Worm (Caenorhabditis elegans): Measurements from ENCODE around the gene col-184.

DNA sequence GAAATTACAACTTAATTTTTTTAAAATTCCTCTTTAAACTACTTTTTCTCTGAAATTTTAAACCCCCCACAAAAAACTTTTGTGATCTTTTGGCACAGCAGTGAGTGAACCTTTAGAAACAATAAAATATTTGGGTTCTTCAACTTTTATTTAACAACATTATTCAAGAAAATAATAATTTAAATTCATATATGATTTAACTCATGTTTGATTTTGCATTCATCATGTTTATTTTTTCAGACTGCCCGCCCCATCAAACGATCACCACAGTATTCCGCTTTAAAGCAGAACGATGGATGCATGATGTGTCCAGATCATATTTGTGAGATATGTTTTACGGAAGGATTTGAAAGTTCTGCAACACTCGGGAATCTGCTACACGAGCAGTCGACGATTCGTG lies 22.8 kb upstream of the col-184 start, which contains the start of gene set-8:
- TF ChIP-seq sptf-1 (tag; optimal IDR thresholded peaks at IDR 0.05) (no peak), pha-4 (tag; optimal IDR thresholded peaks at IDR 0.05) (no peak), ceh-39 (tag; optimal IDR thresholded peaks at IDR 0.05) (no peak), mab-5 (tag; optimal IDR thresholded peaks at IDR 0.05) (no peak), blmp-1 (tag; optimal IDR thresholded peaks at IDR 0.05) (no peak), unc-39 (tag; optimal IDR thresholded peaks at IDR 0.05) (no peak), elt-1 (tag; optimal IDR thresholded peaks at IDR 0.05; ENCODE audit: borderline replicate concordance, insufficient read depth) (no peak), ham-2 (GFP tag; optimal IDR thresholded peaks at IDR 0.05) (no peak), nhr-237 (tag; optimal IDR thresholded peaks at IDR 0.05) (no peak), nhr-28 (tag; optimal IDR thresholded peaks at IDR 0.05) (no peak)
